Worm (Caenorhabditis elegans) whole organism, late embryonic: ENCODE results near the gene ugt-60.

Source experiments
- F13H6.1 ChIP-seq: sonication (generic microtip); optimal IDR thresholded peaks from 2 replicates; lab custom pipeline; 2016; ENCODE audit warnings: missing genetic modification characterization, missing compliant biosample characterization
- ceh-45 ChIP-seq: fragments of 200-800 bp; sonication (Bioruptor generic); IDR thresholded peaks from 2 replicates; pipeline ENCODE4 v1.3.6; 2022; ENCODE audit warnings: missing genetic modification reagents, missing genetic modification characterization, missing compliant biosample characterization
- gmeb-2 ChIP-seq: sonication (generic microtip); optimal IDR thresholded peaks from 2 replicates; lab custom pipeline; 2016; ENCODE audit warnings: missing genetic modification characterization, inconsistent platforms, missing compliant biosample characterization

- TF ChIP-seq F13H6.1 (tag; lab: Kevin White, UChicago) (no peak), gmeb-2 (tag; lab: Kevin White, UChicago) (no peak), ceh-45 (no peak)
These were observed 15.6 kb upstream of the ugt-60 start, which contains the start of gene set-3 for ce11 chrIII:9694474-9694873.
